Fruit fly (Drosophila melanogaster): ENCODE results near the gene Cpr67Fa1.

dm6 chr3L:10867778-10868382, 21.9 kb upstream of the Cpr67Fa1 start:
- TF ChIP-seq pdm3 (GFP tag; optimal IDR thresholded peaks at IDR 0.05) (peak; percentile 5), topi (GFP tag; optimal IDR thresholded peaks at IDR 0.05) (no peak), CG11294 (GFP tag; IDR thresholded peaks at IDR 0.05) (no peak), vri (GFP tag; optimal IDR thresholded peaks at IDR 0.05) (peak; percentile 78), fd59A (GFP tag; optimal IDR thresholded peaks at IDR 0.05) (no peak), CG4318 (GFP tag; optimal IDR thresholded peaks at IDR 0.05) (no peak), OdsH (GFP tag; optimal IDR thresholded peaks at IDR 0.05) (no peak), Eip75B (GFP tag; optimal IDR thresholded peaks at IDR 0.05) (no peak)

Data from whole organism, prepupa.